Fruit fly (Drosophila melanogaster) whole organism, adult: ENCODE data around the gene CG31493.

ENCODE experiments used
- CG11617 ChIP-seq: fragments of 200-800 bp; sonication (Bioruptor generic); optimal IDR thresholded peaks from 2 replicates; lab custom pipeline; 2017; ENCODE audit warnings: mild to moderate bottlenecking, missing biosample characterization, missing genetic modification reagents, missing genetic modification characterization
- CG12768 ChIP-seq: fragments of 200-800 bp; sonication (Bioruptor generic); optimal IDR thresholded peaks from 2 replicates; lab custom pipeline; 2017; ENCODE audit warnings: missing biosample characterization, missing genetic modification characterization, mild to moderate bottlenecking, moderate library complexity, missing genetic modification reagents
- CG14711 ChIP-seq: fragments of 200-800 bp; sonication (Bioruptor generic); optimal IDR thresholded peaks from 2 replicates; lab custom pipeline; 2018; ENCODE audit warnings: missing biosample characterization, mild to moderate bottlenecking, missing genetic modification characterization, moderate library complexity
- CG1620 ChIP-seq: fragments of 200-800 bp; sonication (Bioruptor generic); optimal IDR thresholded peaks from 2 replicates; lab custom pipeline; 2016; ENCODE audit warnings: missing biosample characterization, missing genetic modification characterization
- CG33017 ChIP-seq: fragments of 200-800 bp; sonication (Bioruptor generic); optimal IDR thresholded peaks from 2 replicates; lab custom pipeline; 2018; ENCODE audit warnings: missing biosample characterization, mild to moderate bottlenecking, missing genetic modification characterization, moderate library complexity
- CG5204 ChIP-seq: fragments of 200-800 bp; sonication (Bioruptor generic); optimal IDR thresholded peaks from 2 replicates; lab custom pipeline; 2016; ENCODE audit warnings: missing biosample characterization, missing genetic modification characterization
- CG7045 ChIP-seq: fragments of 200-800 bp; sonication (Bioruptor generic); optimal IDR thresholded peaks from 2 replicates; lab custom pipeline; 2017; ENCODE audit warnings: missing biosample characterization, mild to moderate bottlenecking, missing genetic modification characterization
- CG7101 ChIP-seq: fragments of 200-800 bp; sonication (Bioruptor generic); optimal IDR thresholded peaks from 2 replicates; lab custom pipeline; 2018; ENCODE audit warnings: missing biosample characterization, mild to moderate bottlenecking, missing genetic modification characterization, moderate library complexity
- Clk ChIP-seq: fragments of 200-800 bp; sonication (Bioruptor generic); optimal IDR thresholded peaks from 2 replicates; lab custom pipeline; 2017; ENCODE audit warnings: missing biosample characterization, missing genetic modification characterization
- Crg-1 ChIP-seq: fragments of 200-800 bp; sonication (Bioruptor generic); optimal IDR thresholded peaks from 2 replicates; lab custom pipeline; 2016; ENCODE audit warnings: missing biosample characterization, missing genetic modification characterization
- Hr96 ChIP-seq: fragments of 200-800 bp; sonication (Bioruptor generic); optimal IDR thresholded peaks from 2 replicates; lab custom pipeline; 2016; ENCODE audit warnings: missing biosample characterization, missing genetic modification characterization
- Mnt ChIP-seq: fragments of 200-800 bp; sonication (Bioruptor generic); optimal IDR thresholded peaks from 2 replicates; lab custom pipeline; 2016; ENCODE audit warnings: missing biosample characterization, mild to moderate bottlenecking, missing genetic modification characterization
- bab1 ChIP-seq: fragments of 200-800 bp; sonication (Bioruptor generic); optimal IDR thresholded peaks from 3 replicates; lab custom pipeline; 2019; ENCODE audit warnings: missing biosample characterization, mild to moderate bottlenecking, missing genetic modification characterization, moderate library complexity
- cic ChIP-seq: fragments of 200-800 bp; sonication (Bioruptor generic); optimal IDR thresholded peaks from 2 replicates; lab custom pipeline; 2017; ENCODE audit warnings: missing biosample characterization, mild to moderate bottlenecking, missing genetic modification characterization, moderate library complexity
- cnc ChIP-seq, 2 experiments: fragments of >200 bp; optimal IDR thresholded peaks; 2 replicates each; lab custom pipeline; 2017
- kay ChIP-seq: fragments of 200-800 bp; sonication (Bioruptor generic); peaks from one replicate; lab custom pipeline; 2016; ENCODE audit warnings: missing biosample characterization, missing genetic modification characterization, borderline replicate concordance
- ovo ChIP-seq: fragments of 200-800 bp; sonication (Bioruptor generic); optimal IDR thresholded peaks from 2 replicates; lab custom pipeline; 2016; ENCODE audit warnings: missing biosample characterization, missing genetic modification characterization
- pad ChIP-seq: fragments of 200-800 bp; sonication (Bioruptor generic); optimal IDR thresholded peaks from 3 replicates; lab custom pipeline; 2017; ENCODE audit warnings: missing biosample characterization, missing genetic modification characterization, mild to moderate bottlenecking, moderate library complexity, missing genetic modification reagents
- tj ChIP-seq: fragments of 200-800 bp; sonication (Bioruptor generic); optimal IDR thresholded peaks from 3 replicates; lab custom pipeline; 2017; ENCODE audit warnings: missing biosample characterization, mild to moderate bottlenecking, missing genetic modification characterization, moderate library complexity
- toe ChIP-seq: fragments of 200-800 bp; sonication (Bioruptor generic); optimal IDR thresholded peaks from 2 replicates; lab custom pipeline; 2016; ENCODE audit warnings: missing biosample characterization, missing genetic modification characterization

The CG31493 gene

DNA sequence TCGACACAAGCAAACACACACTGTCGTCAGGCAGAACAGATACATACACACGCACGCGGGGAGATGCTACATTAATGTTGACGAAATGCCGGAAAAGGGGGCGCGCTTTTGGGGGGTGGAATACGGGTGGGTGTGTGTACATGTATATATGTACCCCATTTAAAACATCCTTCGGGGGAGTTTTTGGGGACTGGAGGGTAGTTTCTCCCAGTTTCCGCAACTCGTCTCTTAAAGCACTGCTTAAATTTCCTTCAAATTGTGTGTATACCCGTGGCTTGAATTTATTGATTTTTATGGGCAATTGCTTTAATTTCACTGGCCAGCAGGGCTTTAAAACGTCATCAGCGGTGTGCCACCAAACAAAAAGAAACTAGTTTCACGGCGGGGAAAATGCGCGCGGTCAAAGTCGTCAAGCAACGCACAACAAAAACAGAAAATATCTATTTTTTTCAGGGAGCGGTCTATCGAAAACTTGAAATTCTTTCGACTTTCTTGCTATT is 8.2 kb upstream of the CG31493 start:
- TF ChIP-seq Crg-1 (GFP tag; lab: Kevin White, UChicago) (no peak), Mnt (no peak), CG7045 (GFP tag; lab: Kevin White, UChicago) (no peak), pad (peak; percentile 37), CG11617 (GFP tag; lab: Kevin White, UChicago) (no peak)

DNA sequence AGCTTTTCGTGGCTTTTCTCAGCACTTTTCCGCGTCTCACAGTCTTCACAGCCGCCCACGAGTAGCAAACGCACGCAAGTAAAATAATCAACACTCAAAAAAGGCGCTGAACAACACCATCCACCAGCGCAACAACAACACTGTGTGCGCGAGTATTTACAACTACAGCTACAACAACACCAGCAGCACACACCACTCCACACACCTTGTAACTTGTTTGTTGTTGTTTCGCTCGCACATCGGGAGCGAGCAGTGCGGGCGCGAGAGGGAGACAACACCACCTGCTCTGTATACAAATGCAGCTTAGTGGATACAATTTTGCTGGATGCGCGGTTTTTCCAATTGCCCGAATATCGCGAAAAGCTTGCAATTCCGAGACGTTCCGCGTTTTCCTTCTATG is 7.7 kb upstream of the CG31493 start:
- TF ChIP-seq Hr96 (GFP tag; lab: Kevin White, UChicago) (no peak), Crg-1 (GFP tag; lab: Kevin White, UChicago) (no peak), cic (GFP tag; lab: Kevin White, UChicago) (peak; percentile 87), tj (peak; percentile 88), Mnt (peak; percentile 72)

DNA sequence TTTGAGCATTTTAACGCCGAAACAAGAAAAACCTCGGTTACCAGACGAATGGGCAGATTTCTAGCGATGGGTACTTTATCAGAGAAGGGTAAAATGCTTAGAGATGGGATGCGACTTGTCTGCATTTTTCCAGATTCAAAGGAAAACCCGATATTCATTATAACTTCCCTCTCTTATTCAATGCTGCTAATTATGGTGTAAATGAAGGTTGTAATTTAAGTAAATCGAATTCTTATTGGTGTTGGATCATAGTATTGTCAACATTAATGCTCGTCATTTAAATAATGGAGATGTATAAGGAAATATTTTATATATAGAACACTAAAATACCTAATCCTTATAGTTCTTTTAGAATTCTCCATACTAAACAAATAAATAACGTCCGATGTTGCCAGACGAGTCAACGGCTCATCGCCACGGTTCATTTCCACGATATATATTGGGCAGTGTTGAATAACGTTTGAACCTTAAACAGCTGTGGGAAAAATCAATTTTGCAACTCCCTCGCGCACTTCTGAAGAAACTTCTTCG is 7.2 kb upstream of the CG31493 start, which contains the start of the genes Alh and CG10098:
Gene Alh (minus strand): TSS at position 77 of the 531 bp plus-strand sequence.
Gene CG10098 (plus strand): TSS at position 440 of the 531 bp plus-strand sequence.
- TF ChIP-seq tj = peak; percentile 69
- TF ChIP-seq CG1620 (GFP tag; lab: Kevin White, UChicago) = peak; percentile 94
- TF ChIP-seq Hr96 (GFP tag; lab: Kevin White, UChicago) = peak; percentile 89
- TF ChIP-seq kay (GFP tag; lab: Kevin White, UChicago) = peak; percentile 96
- TF ChIP-seq CG14711 (tag; lab: Kevin White, UChicago) = peak; percentile 53
- TF ChIP-seq CG11617 (GFP tag; lab: Kevin White, UChicago) = peak; percentile 90
- peak; percentile 83 for TF ChIP-seq Crg-1 (GFP tag; lab: Kevin White, UChicago)
- peak; percentile 36 for TF ChIP-seq CG33017 (tag; lab: Kevin White, UChicago)
- peak; percentile 97 for TF ChIP-seq toe (GFP tag; lab: Kevin White, UChicago)
- no peak for TF ChIP-seq cic (GFP tag; lab: Kevin White, UChicago)
- TF ChIP-seq CG12768 (GFP tag; lab: Kevin White, UChicago) = peak; percentile 80
- peak; percentile 86 for TF ChIP-seq Clk (GFP tag; lab: Kevin White, UChicago)
- TF ChIP-seq ovo = peak; percentile 88
- no peak for TF ChIP-seq cnc (optimal IDR thresholded peaks at IDR 0.05; lab: Kevin White, UChicago)
- peak; percentile 81 for TF ChIP-seq CG7045 (GFP tag; lab: Kevin White, UChicago)
- TF ChIP-seq CG7101 (tag; lab: Kevin White, UChicago) = peak; percentile 82
- peak; percentile 68 for TF ChIP-seq Mnt
- peak; percentile 22 for TF ChIP-seq bab1 (GFP tag; lab: Kevin White, UChicago)
- peak; percentile 93 for TF ChIP-seq CG5204 (GFP tag; lab: Kevin White, UChicago)
- TF ChIP-seq pad = peak; percentile 71

DNA sequence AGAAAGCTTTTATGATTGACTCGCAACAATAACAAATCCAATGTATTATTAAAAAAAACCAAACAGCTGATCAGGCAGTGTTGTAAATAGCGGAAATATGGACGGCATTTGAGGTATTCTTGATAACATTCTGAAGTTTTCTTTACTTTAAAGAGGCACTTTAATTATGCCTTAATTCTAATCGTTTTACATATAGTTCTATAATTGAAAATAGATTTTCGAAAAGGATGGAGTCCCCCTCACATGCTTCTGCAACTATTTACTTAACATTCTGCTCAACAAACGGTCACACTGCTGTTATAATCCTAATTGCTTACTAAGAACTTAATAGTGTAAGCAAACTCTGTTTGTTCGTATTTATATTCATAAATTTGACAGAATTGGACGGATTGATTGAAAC is 3.4 kb upstream of the CG31493 start, which contains the start of gene CG10068:
Gene CG10068 (minus strand): TSS at position 62 of the 400 bp plus-strand sequence.
- TF ChIP-seq Mnt = peak; percentile 86
- peak; percentile 86 for TF ChIP-seq CG14711 (tag; lab: Kevin White, UChicago)
- TF ChIP-seq pad = peak; percentile 80
- TF ChIP-seq CG7101 (tag; lab: Kevin White, UChicago) = peak; percentile 91
- peak; percentile 93 for TF ChIP-seq bab1 (GFP tag; lab: Kevin White, UChicago)
- peak; percentile 71 for TF ChIP-seq Clk (GFP tag; lab: Kevin White, UChicago)
- no peak for TF ChIP-seq cnc (optimal IDR thresholded peaks at IDR 0.05; lab: Kevin White, UChicago)
- peak; percentile 84 for TF ChIP-seq tj
- peak; percentile 83 for TF ChIP-seq CG33017 (tag; lab: Kevin White, UChicago)
- peak; percentile 86 for TF ChIP-seq CG7045 (GFP tag; lab: Kevin White, UChicago)
- peak; percentile 65 for TF ChIP-seq cic (GFP tag; lab: Kevin White, UChicago)
- peak; percentile 84 for TF ChIP-seq toe (GFP tag; lab: Kevin White, UChicago)
- TF ChIP-seq CG12768 (GFP tag; lab: Kevin White, UChicago) = peak; percentile 85
- peak; percentile 91 for TF ChIP-seq CG11617 (GFP tag; lab: Kevin White, UChicago)
- peak; percentile 94 for TF ChIP-seq Crg-1 (GFP tag; lab: Kevin White, UChicago)
- TF ChIP-seq kay (GFP tag; lab: Kevin White, UChicago) = peak; percentile 94
- TF ChIP-seq ovo = peak; percentile 42
- TF ChIP-seq Hr96 (GFP tag; lab: Kevin White, UChicago) = peak; percentile 82
- TF ChIP-seq CG5204 (GFP tag; lab: Kevin White, UChicago) = peak; percentile 88
- peak; percentile 93 for TF ChIP-seq CG1620 (GFP tag; lab: Kevin White, UChicago)

DNA sequence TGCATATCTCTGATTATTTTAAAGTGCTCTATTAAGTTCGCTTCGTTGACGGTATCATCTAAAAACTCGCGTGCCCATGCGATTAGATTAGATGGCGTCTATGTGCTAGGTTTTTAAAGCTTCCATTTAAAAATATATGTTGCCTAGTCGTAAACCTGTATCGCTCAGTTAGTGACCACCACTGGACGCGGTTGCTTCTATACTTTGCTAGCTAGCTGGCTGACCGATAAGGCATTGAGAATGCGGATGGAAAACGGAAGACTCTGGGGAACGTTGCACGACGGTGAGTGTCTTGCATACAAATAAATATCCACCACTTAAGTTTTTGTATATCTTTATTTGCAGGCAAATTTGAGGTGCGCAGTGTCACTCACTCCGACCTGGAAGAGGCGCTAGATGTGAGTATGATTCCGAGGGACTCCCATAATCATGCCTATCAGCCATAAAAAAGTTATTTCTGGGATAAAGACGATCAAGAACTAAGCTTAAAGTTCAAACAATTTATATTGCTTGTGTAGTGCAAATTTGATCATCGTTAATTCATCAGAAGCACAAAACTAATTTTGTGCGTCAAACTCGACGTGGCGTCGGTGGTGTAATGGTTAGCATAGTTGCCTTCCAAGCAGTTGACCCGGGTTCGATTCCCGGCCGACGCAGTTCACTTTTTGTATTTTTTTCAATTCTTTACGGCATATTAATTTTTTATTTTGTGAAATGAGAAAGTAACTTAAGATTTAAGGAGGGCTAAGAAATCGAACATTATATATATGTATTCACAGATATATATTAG is 1.9 kb upstream of the CG31493 start, which contains the start of gene CG31248:
Gene CG31248 (plus strand): TSS at position 41 of the 790 bp plus-strand sequence.
- no peak for TF ChIP-seq CG33017 (tag; lab: Kevin White, UChicago)
- no peak for TF ChIP-seq CG1620 (GFP tag; lab: Kevin White, UChicago)
- peak; percentile 25 for TF ChIP-seq CG5204 (GFP tag; lab: Kevin White, UChicago)
- peak; percentile 11 for TF ChIP-seq pad
- TF ChIP-seq CG7101 (tag; lab: Kevin White, UChicago) = peak; percentile 6
- peak; percentile 55 for TF ChIP-seq Mnt
- peak; percentile 66 for TF ChIP-seq bab1 (GFP tag; lab: Kevin White, UChicago)
- TF ChIP-seq Crg-1 (GFP tag; lab: Kevin White, UChicago) = no peak
- TF ChIP-seq Clk (GFP tag; lab: Kevin White, UChicago) = no peak
- TF ChIP-seq ovo = no peak
- no peak for TF ChIP-seq cnc (optimal IDR thresholded peaks at IDR 0.05; lab: Kevin White, UChicago)
- peak; percentile 90 for TF ChIP-seq cic (GFP tag; lab: Kevin White, UChicago)
- TF ChIP-seq CG11617 (GFP tag; lab: Kevin White, UChicago) = peak; percentile 11
- peak; percentile 58 for TF ChIP-seq CG12768 (GFP tag; lab: Kevin White, UChicago)
- TF ChIP-seq kay (GFP tag; lab: Kevin White, UChicago) = peak; percentile 11
- peak; percentile 47 for TF ChIP-seq CG7045 (GFP tag; lab: Kevin White, UChicago)
- TF ChIP-seq tj = peak; percentile 35
- TF ChIP-seq toe (GFP tag; lab: Kevin White, UChicago) = no peak
- peak; percentile 34 for TF ChIP-seq CG14711 (tag; lab: Kevin White, UChicago)
